Worm (Caenorhabditis elegans) whole organism, young adult: Measurements from ENCODE around the gene skih-2.

Experiments used
- C17E4.6 ChIP-seq: fragments of 200-800 bp; sonication (Bioruptor generic); IDR thresholded peaks from 2 replicates; pipeline ENCODE4 v1.3.6; 2022; ENCODE audit warnings: missing genetic modification reagents, missing genetic modification characterization, missing compliant biosample characterization
- D2030.7 ChIP-seq: fragments of 200-800 bp; sonication (Bioruptor generic); IDR thresholded peaks from 2 replicates; pipeline ENCODE4 v1.3.6; 2022; ENCODE audit warnings: missing genetic modification reagents, missing genetic modification characterization, missing compliant biosample characterization
- F22D6.2 ChIP-seq: sonication (generic microtip); optimal IDR thresholded peaks from 2 replicates; lab custom pipeline; 2016; ENCODE audit warnings: mild to moderate bottlenecking, missing genetic modification characterization, missing compliant biosample characterization
- F23B12.7 ChIP-seq: sonication (generic microtip); optimal IDR thresholded peaks from 2 replicates; lab custom pipeline; 2017; ENCODE audit warnings: missing genetic modification characterization, mild to moderate bottlenecking, missing compliant biosample characterization, antibody characterized with exemption, moderate library complexity; ENCODE audit not compliant: insufficient read depth
- F37B4.10 ChIP-seq: fragments of 200-800 bp; sonication (Bioruptor generic); IDR thresholded peaks from 2 replicates; pipeline ENCODE4 v1.3.6; 2022; ENCODE audit warnings: missing genetic modification characterization, missing compliant biosample characterization
- F57C9.4 ChIP-seq: sonication (generic microtip); optimal IDR thresholded peaks from 2 replicates; lab custom pipeline; 2017; ENCODE audit warnings: mild to moderate bottlenecking, missing genetic modification characterization, missing compliant biosample characterization
- K12H6.12 ChIP-seq: fragments of 200-800 bp; sonication (Bioruptor generic); optimal IDR thresholded peaks from 2 replicates; lab custom pipeline; 2018; ENCODE audit warnings: mild to moderate bottlenecking, missing genetic modification characterization, missing compliant biosample characterization
- T07F8.4 ChIP-seq: sonication (generic microtip); optimal IDR thresholded peaks from 2 replicates; lab custom pipeline; 2016; ENCODE audit warnings: mild to moderate bottlenecking, missing genetic modification characterization, moderate library complexity, missing compliant biosample characterization
- Y53F4B.3 ChIP-seq: fragments of 200-800 bp; sonication (Bioruptor generic); IDR thresholded peaks from 2 replicates; pipeline ENCODE4 v1.3.6; 2022; ENCODE audit warnings: missing genetic modification reagents, missing genetic modification characterization, missing compliant biosample characterization
- Y67H2A.10 ChIP-seq: fragments of 200-800 bp; sonication (Bioruptor generic); conservative IDR thresholded peaks from 2 replicates; pipeline ENCODE4 v1.3.6; 2022; ENCODE audit warnings: missing genetic modification reagents, missing genetic modification characterization, missing compliant biosample characterization
- Y79H2A.3 ChIP-seq: fragments of 200-800 bp; sonication (Bioruptor generic); conservative IDR thresholded peaks from 2 replicates; pipeline ENCODE4 v1.3.6; 2022; ENCODE audit warnings: missing genetic modification reagents, missing genetic modification characterization, missing compliant biosample characterization
- Y95B8A.8 ChIP-seq: fragments of 200-800 bp; sonication (Bioruptor generic); IDR thresholded peaks from 2 replicates; pipeline ENCODE4 v1.3.6; 2022; ENCODE audit warnings: missing genetic modification reagents, missing genetic modification characterization, missing compliant biosample characterization
- ZK185.1 ChIP-seq: sonication (generic microtip); optimal IDR thresholded peaks from 2 replicates; lab custom pipeline; 2016; ENCODE audit warnings: mild to moderate bottlenecking, missing genetic modification characterization, missing compliant biosample characterization; ENCODE audit not compliant: poor library complexity, severe bottlenecking
- aptf-3 ChIP-seq: fragments of 200-800 bp; sonication (Bioruptor generic); IDR thresholded peaks from 2 replicates; pipeline ENCODE4 v1.3.6; 2022; ENCODE audit warnings: missing genetic modification characterization, missing compliant biosample characterization
- attf-5 ChIP-seq: fragments of 200-800 bp; sonication (Bioruptor generic); optimal IDR thresholded peaks from 2 replicates; lab custom pipeline; 2018; ENCODE audit warnings: mild to moderate bottlenecking, missing genetic modification characterization, missing compliant biosample characterization
- attf-6 ChIP-seq: fragments of 200-800 bp; sonication (Bioruptor generic); IDR thresholded peaks from 2 replicates; pipeline ENCODE4 v1.3.6; 2022; ENCODE audit warnings: missing genetic modification reagents, missing genetic modification characterization, missing compliant biosample characterization
- ccch-3 ChIP-seq: fragments of 200-800 bp; sonication (Bioruptor generic); optimal IDR thresholded peaks from 2 replicates; lab custom pipeline; 2018; ENCODE audit warnings: mild to moderate bottlenecking, missing genetic modification characterization, missing compliant biosample characterization
- ceh-79 ChIP-seq: sonication (generic microtip); optimal IDR thresholded peaks from 2 replicates; lab custom pipeline; 2017; ENCODE audit warnings: mild to moderate bottlenecking, missing genetic modification characterization, missing compliant biosample characterization
- chd-7 ChIP-seq: sonication (generic microtip); optimal IDR thresholded peaks from 2 replicates; lab custom pipeline; 2016; ENCODE audit warnings: mild to moderate bottlenecking, missing genetic modification characterization, moderate library complexity, missing compliant biosample characterization
- efl-1 ChIP-seq: fragments of 150-350 bp; optimal IDR thresholded peaks from 2 replicates; lab custom pipeline; 2014; ENCODE audit warnings: missing biosample characterization, missing genetic modification reagents, missing genetic modification characterization
- egrh-3 ChIP-seq: fragments of 200-800 bp; sonication (Bioruptor generic); IDR thresholded peaks from 2 replicates; pipeline ENCODE4 v1.3.6; 2022; ENCODE audit warnings: missing genetic modification reagents, missing genetic modification characterization, missing compliant biosample characterization
- ekl-4 ChIP-seq: fragments of 200-800 bp; sonication (Bioruptor generic); IDR thresholded peaks from 2 replicates; pipeline ENCODE4 v1.3.6; 2022; ENCODE audit warnings: missing genetic modification reagents, missing genetic modification characterization, missing compliant biosample characterization
- hlh-26 ChIP-seq: fragments of 200-800 bp; sonication (Bioruptor generic); conservative IDR thresholded peaks from 2 replicates; pipeline ENCODE4 v1.3.6; 2022; ENCODE audit warnings: missing genetic modification reagents, missing genetic modification characterization, missing compliant biosample characterization
- hmg-20 ChIP-seq: fragments of 200-800 bp; sonication (Bioruptor generic); IDR thresholded peaks from 2 replicates; pipeline ENCODE4 v1.3.6; 2022; ENCODE audit warnings: missing genetic modification reagents, missing genetic modification characterization, missing compliant biosample characterization
- lag-1 ChIP-seq: fragments of 200-800 bp; sonication (Bioruptor generic); IDR thresholded peaks from 2 replicates; pipeline ENCODE4 v1.3.6; 2022; ENCODE audit warnings: missing genetic modification reagents, missing genetic modification characterization, missing compliant biosample characterization
- lsy-27 ChIP-seq: sonication (generic microtip); optimal IDR thresholded peaks from 2 replicates; lab custom pipeline; 2017; ENCODE audit warnings: missing genetic modification characterization, mild to moderate bottlenecking, missing compliant biosample characterization, antibody characterized with exemption, missing genotype, borderline replicate concordance; ENCODE audit not compliant: insufficient read depth
- madf-10 ChIP-seq: sonication (generic microtip); optimal IDR thresholded peaks from 2 replicates; lab custom pipeline; 2016; ENCODE audit warnings: mild to moderate bottlenecking, missing genetic modification characterization, missing compliant biosample characterization
- madf-6 ChIP-seq: fragments of 200-800 bp; sonication (Bioruptor generic); IDR thresholded peaks from 2 replicates; pipeline ENCODE4 v1.3.6; 2022; ENCODE audit warnings: missing genetic modification reagents, missing genetic modification characterization, missing compliant biosample characterization
- madf-8 ChIP-seq: fragments of 200-800 bp; sonication (Bioruptor generic); conservative IDR thresholded peaks from 2 replicates; pipeline ENCODE4 v1.3.6; 2022; ENCODE audit warnings: missing genetic modification reagents, missing genetic modification characterization, missing compliant biosample characterization
- mes-4 ChIP-seq: sonication (generic microtip); optimal IDR thresholded peaks from 2 replicates; lab custom pipeline; 2016; ENCODE audit warnings: missing genotype, missing genetic modification characterization, missing compliant biosample characterization
- nfya-2 ChIP-seq: fragments of 200-800 bp; sonication (Bioruptor generic); IDR thresholded peaks from 2 replicates; pipeline ENCODE4 v1.3.6; 2022; ENCODE audit warnings: missing genetic modification reagents, missing genetic modification characterization, missing compliant biosample characterization
- nfyb-1 ChIP-seq: fragments of 200-800 bp; sonication (Bioruptor generic); IDR thresholded peaks from 2 replicates; pipeline ENCODE4 v1.3.6; 2022; ENCODE audit warnings: missing genetic modification reagents, missing genetic modification characterization, missing compliant biosample characterization
- nhr-120 ChIP-seq: fragments of 200-800 bp; sonication (Bioruptor generic); IDR thresholded peaks from 2 replicates; pipeline ENCODE4 v1.3.6; 2022; ENCODE audit warnings: missing genetic modification characterization, missing compliant biosample characterization
- nhr-179 ChIP-seq: sonication (generic microtip); optimal IDR thresholded peaks from 2 replicates; lab custom pipeline; 2016; ENCODE audit warnings: mild to moderate bottlenecking, missing genetic modification characterization, missing compliant biosample characterization
- nhr-27 ChIP-seq: fragments of 200-800 bp; sonication (Bioruptor generic); optimal IDR thresholded peaks from 2 replicates; lab custom pipeline; 2018; ENCODE audit warnings: mild to moderate bottlenecking, missing genetic modification characterization, moderate library complexity, missing compliant biosample characterization
- pha-4 ChIP-seq: fragments of 150-350 bp; sonication (generic microtip); optimal IDR thresholded peaks from 2 replicates; lab custom pipeline; 2014; ENCODE audit warnings: missing biosample characterization, missing genetic modification reagents, missing genetic modification characterization
- rcor-1 ChIP-seq: fragments of 200-800 bp; sonication (Bioruptor generic); IDR thresholded peaks from 2 replicates; pipeline ENCODE4 v1.3.6; 2022; ENCODE audit warnings: missing genetic modification reagents, missing genetic modification characterization, missing compliant biosample characterization
- repo-1 ChIP-seq: sonication (generic microtip); optimal IDR thresholded peaks from 2 replicates; lab custom pipeline; 2017; ENCODE audit warnings: mild to moderate bottlenecking, missing genetic modification characterization, missing compliant biosample characterization
- sdz-38 ChIP-seq: sonication (generic microtip); optimal IDR thresholded peaks from 2 replicates; lab custom pipeline; 2016; ENCODE audit warnings: missing genotype, missing genetic modification characterization, missing compliant biosample characterization
- sea-2 ChIP-seq: fragments of 200-800 bp; sonication (Bioruptor generic); IDR thresholded peaks from 2 replicates; pipeline ENCODE4 v1.3.6; 2022; ENCODE audit warnings: missing genetic modification characterization, missing compliant biosample characterization
- snpc-1.1 ChIP-seq: sonication (generic microtip); optimal IDR thresholded peaks from 2 replicates; lab custom pipeline; 2017; ENCODE audit warnings: missing genetic modification characterization, mild to moderate bottlenecking, missing compliant biosample characterization, antibody characterized with exemption, moderate library complexity, missing genotype, missing genetic modification reagents; ENCODE audit not compliant: insufficient read depth
- snpc-3.4 ChIP-seq: sonication (generic microtip); optimal IDR thresholded peaks from 2 replicates; lab custom pipeline; 2017; ENCODE audit warnings: missing genetic modification characterization, mild to moderate bottlenecking, missing compliant biosample characterization, antibody characterized with exemption, moderate library complexity, missing genotype, missing genetic modification reagents
- somi-1 ChIP-seq: fragments of 200-800 bp; sonication (Bioruptor generic); optimal IDR thresholded peaks from 2 replicates; lab custom pipeline; 2018; ENCODE audit warnings: mild to moderate bottlenecking, missing genetic modification characterization, missing compliant biosample characterization
- sptf-2 ChIP-seq: fragments of 200-800 bp; sonication (Bioruptor generic); optimal IDR thresholded peaks from 2 replicates; lab custom pipeline; 2018; ENCODE audit warnings: mild to moderate bottlenecking, missing genetic modification characterization, missing compliant biosample characterization
- tbp1 ChIP-seq: fragments of 200-800 bp; sonication (Bioruptor generic); optimal IDR thresholded peaks from 2 replicates; lab custom pipeline; 2018; ENCODE audit warnings: mild to moderate bottlenecking, missing genetic modification characterization, missing compliant biosample characterization
- tbx-9 ChIP-seq: sonication (generic microtip); optimal IDR thresholded peaks from 2 replicates; lab custom pipeline; 2016; ENCODE audit warnings: borderline replicate concordance, missing genetic modification characterization, inconsistent platforms, missing compliant biosample characterization
- unc-62 ChIP-seq: fragments of 150-350 bp; optimal IDR thresholded peaks from 2 replicates; lab custom pipeline; 2014; ENCODE audit warnings: missing biosample characterization, missing genetic modification reagents, missing genetic modification characterization
- ztf-22 ChIP-seq: fragments of 200-800 bp; sonication (Bioruptor generic); optimal IDR thresholded peaks from 2 replicates; lab custom pipeline; 2018; ENCODE audit warnings: mild to moderate bottlenecking, missing genetic modification characterization, moderate library complexity, missing compliant biosample characterization

Gene skih-2

DNA sequence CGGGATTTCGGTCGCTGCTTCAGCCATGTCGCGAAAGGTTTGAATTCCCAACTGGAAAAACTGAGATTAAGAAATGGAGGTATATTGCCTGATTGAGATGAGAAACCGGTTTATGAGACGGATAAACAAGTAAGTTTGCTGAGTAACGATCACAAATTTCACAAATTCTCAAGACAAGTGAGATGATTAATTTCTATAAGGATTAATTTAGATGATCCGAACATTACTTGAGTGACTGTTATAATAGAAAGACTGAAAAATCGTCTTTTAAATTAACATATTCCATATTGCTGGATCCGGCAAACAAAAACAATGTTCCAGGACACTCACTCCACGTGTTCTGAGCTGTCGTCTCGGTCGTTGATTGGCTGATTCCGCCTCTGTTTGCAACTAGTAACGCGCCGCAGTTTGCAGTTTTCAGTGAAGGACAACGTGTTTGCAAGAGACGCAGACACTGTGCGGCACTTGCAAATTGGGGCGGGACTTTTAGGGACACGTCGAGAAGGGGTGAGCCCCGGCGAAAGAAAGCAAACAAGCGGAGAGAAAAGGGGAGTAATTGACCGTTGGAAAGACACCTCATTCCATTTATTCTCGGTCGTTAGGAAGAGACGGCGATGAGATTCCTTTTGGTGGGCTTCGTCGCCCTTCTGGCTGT, 23.2 kb downstream of the skih-2 start, which contains the start of the genes imp-2 and enpl-1 (continued):
- TF ChIP-seq madf-6: peak; percentile 60; the same call in 1 of the 2 replicates
- no peak for TF ChIP-seq T07F8.4 (tag; lab: Kevin White, UChicago)
- 0 out of 2 replicates have a peak, but pooled peaks have one; percentile 48 for TF ChIP-seq Y67H2A.10 (GFP tag; lab: Robert Waterston, UW)
- TF ChIP-seq ceh-79 (tag; lab: Kevin White, UChicago): no peak
- no peak for TF ChIP-seq aptf-3 (GFP tag; lab: Robert Waterston, UW)
- peak; percentile 48 for TF ChIP-seq ztf-22 (GFP tag; lab: Kevin White, UChicago)
- peak; percentile 88 for TF ChIP-seq attf-5 (GFP tag; lab: Kevin White, UChicago)
- TF ChIP-seq Y79H2A.3: no peak
- TF ChIP-seq snpc-3.4 (tag; lab: Kevin White, UChicago): no peak
- no peak for TF ChIP-seq sea-2 (GFP tag; lab: Robert Waterston, UW)
- peak; percentile 69 for TF ChIP-seq egrh-3 (GFP tag; lab: Robert Waterston, UW)
- no peak for TF ChIP-seq attf-6 (GFP tag; lab: Robert Waterston, UW)
- no peak for TF ChIP-seq nhr-179 (tag; lab: Kevin White, UChicago)
- TF ChIP-seq F23B12.7: peak; percentile 21
- TF ChIP-seq efl-1: peak; percentile 23
- TF ChIP-seq somi-1 (GFP tag; lab: Kevin White, UChicago): peak; percentile 74
- peak; percentile 53; the same call in 1 of the 2 replicates for TF ChIP-seq D2030.7
- no peak for TF ChIP-seq sptf-2 (GFP tag; lab: Kevin White, UChicago)
- TF ChIP-seq rcor-1 (GFP tag; lab: Robert Waterston, UW): peak; percentile 75
- no peak for TF ChIP-seq tbx-9 (tag; lab: Kevin White, UChicago)
- peak; percentile 11 for TF ChIP-seq unc-62
- TF ChIP-seq ekl-4 (GFP tag; lab: Robert Waterston, UW): peak; percentile 91
- no peak for TF ChIP-seq pha-4 (tag; lab: Kevin White, UChicago)
- peak; percentile 65 for TF ChIP-seq tbp1
- peak; percentile 86 for TF ChIP-seq K12H6.12 (tag; lab: Kevin White, UChicago)
- TF ChIP-seq nfya-2 (GFP tag; lab: Robert Waterston, UW): no peak
- no peak for TF ChIP-seq F57C9.4 (tag; lab: Kevin White, UChicago)
- peak; percentile 57 for TF ChIP-seq ZK185.1 (tag; lab: Kevin White, UChicago)
- TF ChIP-seq snpc-1.1 (tag; lab: Kevin White, UChicago): no peak
- peak; percentile 51 for TF ChIP-seq F22D6.2 (tag; lab: Kevin White, UChicago)
- no peak for TF ChIP-seq nhr-27 (tag; lab: Kevin White, UChicago)
- TF ChIP-seq Y53F4B.3: no peak
- TF ChIP-seq nhr-120 (GFP tag; lab: Robert Waterston, UW): no peak
- TF ChIP-seq lsy-27 (tag; lab: Kevin White, UChicago): no peak
- TF ChIP-seq madf-10 (tag; lab: Kevin White, UChicago): peak; percentile 77
- no peak for TF ChIP-seq ccch-3 (GFP tag; lab: Kevin White, UChicago)
- no peak for TF ChIP-seq hlh-26 (GFP tag; lab: Robert Waterston, UW)
- 0 out of 2 replicates have a peak, but pooled peaks have one; percentile 20 for TF ChIP-seq Y95B8A.8 (GFP tag; lab: Robert Waterston, UW)
- no peak for TF ChIP-seq C17E4.6 (GFP tag; lab: Robert Waterston, UW)
- TF ChIP-seq hmg-20 (GFP tag; lab: Robert Waterston, UW): no peak
- TF ChIP-seq lag-1 (GFP tag; lab: Robert Waterston, UW): no peak
- peak; percentile 79 for TF ChIP-seq chd-7 (tag; lab: Kevin White, UChicago)
- TF ChIP-seq F37B4.10 (GFP tag; lab: Robert Waterston, UW): no peak
- no peak for TF ChIP-seq repo-1 (tag; lab: Kevin White, UChicago)
- TF ChIP-seq sdz-38: no peak
- no peak; the same call in 1 of the 2 replicates for TF ChIP-seq madf-8
- TF ChIP-seq nfyb-1: peak; percentile 100
- TF ChIP-seq mes-4: no peak
